Fruit fly (Drosophila melanogaster) whole organism, embryonic: ENCODE results near the gene CG10311.

Experiments
- Aef1 ChIP-seq: fragments of 200-800 bp; sonication (Bioruptor generic); IDR thresholded peaks from 3 replicates; pipeline ENCODE4 v1.3.6; 2022; ENCODE audit warnings: missing biosample characterization, missing genetic modification characterization
- BEAF-32 ChIP-seq: fragments of 200-800 bp; sonication (Bioruptor generic); optimal IDR thresholded peaks from 3 replicates; lab custom pipeline; 2017; ENCODE audit warnings: missing biosample characterization, missing genetic modification characterization, mild to moderate bottlenecking, moderate library complexity, missing genetic modification reagents
- Bdp1 ChIP-seq: fragments of 200-800 bp; sonication (Bioruptor generic); optimal IDR thresholded peaks from 3 replicates; lab custom pipeline; 2016; ENCODE audit warnings: missing biosample characterization, missing genetic modification characterization
- Bteb2 ChIP-seq: fragments of 200-800 bp; sonication (Bioruptor generic); optimal IDR thresholded peaks from 2 replicates; lab custom pipeline; 2016; ENCODE audit warnings: missing biosample characterization, missing genetic modification characterization
- CG10366 ChIP-seq: fragments of 200-800 bp; sonication (Bioruptor generic); IDR thresholded peaks from 2 replicates; pipeline ENCODE4 v1.3.6; 2022; ENCODE audit warnings: missing biosample characterization, missing genetic modification characterization
- CG10543 ChIP-seq: fragments of 200-800 bp; sonication (Bioruptor generic); optimal IDR thresholded peaks from 3 replicates; lab custom pipeline; 2017; ENCODE audit warnings: missing biosample characterization, mild to moderate bottlenecking, missing genetic modification characterization, moderate library complexity
- CG14014 ChIP-seq: fragments of 200-800 bp; sonication (Bioruptor generic); IDR thresholded peaks from 2 replicates; pipeline ENCODE4 v1.3.6; 2022; ENCODE audit warnings: missing biosample characterization, missing genetic modification characterization
- CG15696 ChIP-seq: fragments of 200-800 bp; sonication (Bioruptor generic); optimal IDR thresholded peaks from 2 replicates; lab custom pipeline; 2019; ENCODE audit warnings: missing biosample characterization, mild to moderate bottlenecking, missing genetic modification characterization, moderate library complexity
- CG1603 ChIP-seq: fragments of 200-800 bp; sonication (Bioruptor generic); optimal IDR thresholded peaks from 2 replicates; lab custom pipeline; 2019; ENCODE audit warnings: missing biosample characterization, mild to moderate bottlenecking, missing genetic modification characterization, moderate library complexity
- CG17361 ChIP-seq: fragments of 200-800 bp; sonication (Bioruptor generic); IDR thresholded peaks from 3 replicates; pipeline ENCODE4 v1.3.6; 2022; ENCODE audit warnings: missing biosample characterization, missing genetic modification characterization
- CG18764 ChIP-seq: fragments of 200-800 bp; sonication (Bioruptor generic); optimal IDR thresholded peaks from 3 replicates; lab custom pipeline; 2016; ENCODE audit warnings: missing biosample characterization, missing genetic modification characterization
- CG2678 ChIP-seq: fragments of 200-800 bp; sonication (Bioruptor generic); optimal IDR thresholded peaks from 3 replicates; lab custom pipeline; 2019; ENCODE audit warnings: missing biosample characterization, mild to moderate bottlenecking, missing genetic modification characterization, moderate library complexity
- CG30403 ChIP-seq: fragments of 200-800 bp; sonication (Bioruptor generic); optimal IDR thresholded peaks from 3 replicates; lab custom pipeline; 2016; ENCODE audit warnings: missing biosample characterization, missing genetic modification characterization
- CG31388 ChIP-seq: fragments of 200-800 bp; sonication (Bioruptor generic); optimal IDR thresholded peaks from 2 replicates; lab custom pipeline; 2016; ENCODE audit warnings: missing biosample characterization, missing genetic modification characterization
- CG34224 ChIP-seq: fragments of 200-800 bp; sonication (Bioruptor generic); IDR thresholded peaks from 3 replicates; pipeline ENCODE4 v1.3.6; 2022; ENCODE audit warnings: missing biosample characterization, missing genetic modification characterization; ENCODE audit not compliant: partially characterized antibody
- CG7372 ChIP-seq: fragments of 200-800 bp; sonication (Bioruptor generic); IDR thresholded peaks from 2 replicates; pipeline ENCODE4 v1.3.6; 2022; ENCODE audit warnings: missing biosample characterization, missing genetic modification characterization
- CG7556 ChIP-seq: fragments of 200-800 bp; sonication (Bioruptor generic); optimal IDR thresholded peaks from 2 replicates; lab custom pipeline; 2017; ENCODE audit warnings: missing biosample characterization, mild to moderate bottlenecking, missing genetic modification characterization
- CG7928 ChIP-seq: fragments of 200-800 bp; sonication (Bioruptor generic); optimal IDR thresholded peaks from 2 replicates; lab custom pipeline; 2017; ENCODE audit warnings: missing biosample characterization, mild to moderate bottlenecking, missing genetic modification characterization
- CG7963 ChIP-seq: fragments of 200-800 bp; sonication (Bioruptor generic); IDR thresholded peaks from 3 replicates; pipeline ENCODE4 v1.3.6; 2022; ENCODE audit warnings: missing biosample characterization, missing genetic modification characterization; ENCODE audit not compliant: partially characterized antibody
- CG9437 ChIP-seq: fragments of 200-800 bp; sonication (Bioruptor generic); optimal IDR thresholded peaks from 2 replicates; lab custom pipeline; 2018; ENCODE audit warnings: missing biosample characterization, mild to moderate bottlenecking, missing genetic modification characterization
- CHES-1-like ChIP-seq: fragments of 200-800 bp; sonication (Bioruptor generic); optimal IDR thresholded peaks from 2 replicates; lab custom pipeline; 2016; ENCODE audit warnings: missing biosample characterization, missing genetic modification characterization
- Chrac-16 ChIP-seq: fragments of 200-800 bp; sonication (Bioruptor generic); optimal IDR thresholded peaks from 3 replicates; lab custom pipeline; 2016; ENCODE audit warnings: missing biosample characterization, missing genetic modification characterization
- Doc2 ChIP-seq: fragments of 200-800 bp; sonication (Bioruptor generic); IDR thresholded peaks from 2 replicates; pipeline ENCODE4 v1.3.6; 2022; ENCODE audit warnings: missing biosample characterization, missing genetic modification characterization
- Hr39 ChIP-seq: fragments of >200 bp; optimal IDR thresholded peaks from 2 replicates; lab custom pipeline; 2017
- Mrtf ChIP-seq: fragments of 200-800 bp; sonication (Bioruptor generic); IDR thresholded peaks from 3 replicates; pipeline ENCODE4 v1.3.6; 2022; ENCODE audit warnings: missing biosample characterization, missing genetic modification characterization
- NFAT ChIP-seq: fragments of 200-800 bp; sonication (Bioruptor generic); IDR thresholded peaks from 2 replicates; pipeline ENCODE4 v1.3.6; 2022; ENCODE audit warnings: missing biosample characterization, missing genetic modification characterization
- PHDP ChIP-seq: fragments of 200-800 bp; sonication (Bioruptor generic); optimal IDR thresholded peaks from 3 replicates; lab custom pipeline; 2018; ENCODE audit warnings: missing biosample characterization, mild to moderate bottlenecking, missing genetic modification characterization, moderate library complexity
- Sin3A ChIP-seq: fragments of >200 bp; optimal IDR thresholded peaks from 2 replicates; lab custom pipeline; 2018
- Six4 ChIP-seq: fragments of 200-800 bp; sonication (Bioruptor generic); optimal IDR thresholded peaks from 2 replicates; lab custom pipeline; 2016; ENCODE audit warnings: missing biosample characterization, missing genetic modification characterization
- bcd ChIP-seq: fragments of 200-800 bp; sonication (Bioruptor generic); optimal IDR thresholded peaks from 2 replicates; lab custom pipeline; 2017; ENCODE audit warnings: missing biosample characterization, mild to moderate bottlenecking, missing genetic modification characterization
- cas ChIP-seq: fragments of 200-800 bp; sonication (Bioruptor generic); IDR thresholded peaks from 2 replicates; pipeline ENCODE4 v1.3.6; 2022; ENCODE audit warnings: missing biosample characterization, missing genetic modification characterization
- cato ChIP-seq: fragments of 200-800 bp; sonication (Bioruptor generic); optimal IDR thresholded peaks from 2 replicates; lab custom pipeline; 2016; ENCODE audit warnings: missing biosample characterization, missing genetic modification characterization, borderline replicate concordance
- dm ChIP-seq: fragments of 200-800 bp; sonication (Bioruptor generic); optimal IDR thresholded peaks from 3 replicates; lab custom pipeline; 2016; ENCODE audit warnings: missing biosample characterization, missing genetic modification characterization
- en ChIP-seq: fragments of 200-800 bp; sonication (Bioruptor generic); optimal IDR thresholded peaks from 2 replicates; lab custom pipeline; 2016; ENCODE audit warnings: missing biosample characterization, missing genetic modification characterization
- exex ChIP-seq: fragments of 200-800 bp; sonication (Bioruptor generic); optimal IDR thresholded peaks from 4 replicates; lab custom pipeline; 2018; ENCODE audit warnings: missing biosample characterization, mild to moderate bottlenecking, missing genetic modification characterization, moderate library complexity
- gcm ChIP-seq: fragments of 200-800 bp; sonication (Bioruptor generic); optimal IDR thresholded peaks from 2 replicates; lab custom pipeline; 2019; ENCODE audit warnings: missing biosample characterization, mild to moderate bottlenecking, missing genetic modification characterization, moderate library complexity
- grau ChIP-seq: fragments of 200-800 bp; optimal IDR thresholded peaks from 3 replicates; lab custom pipeline; 2019; ENCODE audit warnings: missing biosample characterization, mild to moderate bottlenecking, missing genetic modification characterization, moderate library complexity
- gro ChIP-seq: fragments of 200-800 bp; sonication (Bioruptor generic); optimal IDR thresholded peaks from 2 replicates; lab custom pipeline; 2016; ENCODE audit warnings: missing biosample characterization, missing genetic modification characterization
- ham ChIP-seq: fragments of 200-800 bp; sonication (Bioruptor generic); IDR thresholded peaks from 2 replicates; pipeline ENCODE4 v1.3.6; 2022; ENCODE audit warnings: missing biosample characterization, missing genetic modification characterization
- jing ChIP-seq: fragments of 200-800 bp; sonication (Bioruptor generic); optimal IDR thresholded peaks from 2 replicates; lab custom pipeline; 2018; ENCODE audit warnings: missing biosample characterization, mild to moderate bottlenecking, missing genetic modification characterization
- kay ChIP-seq: fragments of 200-800 bp; sonication (Bioruptor generic); optimal IDR thresholded peaks from 2 replicates; lab custom pipeline; 2016; ENCODE audit warnings: missing biosample characterization, missing genetic modification characterization
- klu ChIP-seq: fragments of 200-800 bp; sonication (Bioruptor generic); IDR thresholded peaks from 2 replicates; pipeline ENCODE4 v1.3.6; 2022; ENCODE audit warnings: missing biosample characterization, missing genetic modification characterization
- nerfin-2 ChIP-seq: fragments of 200-800 bp; sonication (Bioruptor generic); IDR thresholded peaks from 2 replicates; pipeline ENCODE4 v1.3.6; 2022; ENCODE audit warnings: missing biosample characterization, missing genetic modification characterization; ENCODE audit not compliant: partially characterized antibody
- pfk ChIP-seq: fragments of 200-800 bp; sonication (Bioruptor generic); optimal IDR thresholded peaks from 2 replicates; lab custom pipeline; 2018; ENCODE audit warnings: missing biosample characterization, mild to moderate bottlenecking, missing genetic modification characterization, moderate library complexity
- pum ChIP-seq: fragments of 200-800 bp; sonication (Bioruptor generic); optimal IDR thresholded peaks from 2 replicates; lab custom pipeline; 2016; ENCODE audit warnings: missing biosample characterization, missing genetic modification characterization
- pzg ChIP-seq: fragments of 200-800 bp; sonication (Bioruptor generic); optimal IDR thresholded peaks from 3 replicates; lab custom pipeline; 2018; ENCODE audit warnings: missing biosample characterization, mild to moderate bottlenecking, missing genetic modification characterization, moderate library complexity
- ranshi ChIP-seq: fragments of 200-800 bp; sonication (Bioruptor generic); IDR thresholded peaks from 2 replicates; pipeline ENCODE4 v1.3.6; 2022; ENCODE audit warnings: missing biosample characterization, missing genetic modification characterization
- seq ChIP-seq: fragments of 200-800 bp; sonication (Bioruptor generic); IDR thresholded peaks from 2 replicates; pipeline ENCODE4 v1.3.6; 2022; ENCODE audit warnings: missing biosample characterization, missing genetic modification characterization
- shn ChIP-seq: fragments of 200-800 bp; sonication (Bioruptor generic); optimal IDR thresholded peaks from 3 replicates; lab custom pipeline; 2016; ENCODE audit warnings: missing biosample characterization, missing genetic modification characterization
- slp2 ChIP-seq: fragments of 200-800 bp; sonication (Bioruptor generic); optimal IDR thresholded peaks from 2 replicates; lab custom pipeline; 2016; ENCODE audit warnings: missing biosample characterization, missing genetic modification characterization
- wor ChIP-seq: fragments of 200-800 bp; sonication (Bioruptor generic); IDR thresholded peaks from 2 replicates; pipeline ENCODE4 v1.3.6; 2022; ENCODE audit warnings: missing biosample characterization, missing genetic modification characterization

Gene CG10311

DNA sequence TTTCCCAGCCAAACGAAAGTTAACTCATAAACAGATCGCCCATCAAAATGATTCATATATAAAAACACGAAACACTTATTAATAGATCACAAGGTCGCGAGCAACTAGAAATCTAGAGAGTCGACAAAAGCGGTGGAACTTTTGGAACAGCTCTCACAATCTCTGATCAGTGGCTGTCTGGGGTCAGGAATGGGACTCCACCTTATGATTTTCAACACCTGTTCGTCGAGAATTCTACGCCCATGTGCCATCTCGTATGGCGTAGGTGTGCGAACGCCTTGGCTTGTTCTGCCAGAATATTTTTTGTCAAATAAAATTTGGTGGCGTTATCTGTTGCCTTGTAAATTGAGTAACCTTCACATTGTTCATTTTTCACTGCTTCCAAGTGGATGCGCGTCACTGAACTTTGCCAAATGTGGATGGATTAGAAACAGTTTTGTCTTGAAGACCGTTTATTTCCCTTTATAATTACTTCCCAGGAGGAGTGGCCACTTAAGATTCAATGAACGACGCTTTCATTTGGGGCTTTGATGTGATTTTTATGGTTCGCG, 1.3 kb downstream of the CG10311 start (continued):
- no peak for TF ChIP-seq BEAF-32 (GFP tag; lab: Kevin White, UChicago)
- TF ChIP-seq exex (tag; lab: Kevin White, UChicago): peak; percentile 2
- no peak for TF ChIP-seq bcd
- no peak for TF ChIP-seq Doc2
- no peak; the same call in 2 of the 3 replicates for TF ChIP-seq Mrtf (GFP tag; lab: Robert Waterston, UW)
- no peak for TF ChIP-seq CG1603 (tag; lab: Kevin White, UChicago)
- no peak for TF ChIP-seq jing
- TF ChIP-seq ranshi (GFP tag; lab: Robert Waterston, UW): peak; percentile 40; the same call in 1 of the 2 replicates
- no peak for TF ChIP-seq Bteb2 (GFP tag; lab: Kevin White, UChicago)
- peak; percentile 55; the same call in 1 of the 2 replicates for TF ChIP-seq CG14014 (GFP tag; lab: Robert Waterston, UW)
- no peak for TF ChIP-seq Chrac-16
- TF ChIP-seq CG17361 (GFP tag; lab: Robert Waterston, UW): no peak
- TF ChIP-seq Sin3A (lab: Kevin White, UChicago): no peak
- TF ChIP-seq CG34224 (GFP tag; lab: Robert Waterston, UW): no peak
- no peak for TF ChIP-seq pum (GFP tag; lab: Kevin White, UChicago)
- peak; percentile 69 for TF ChIP-seq gro (GFP tag; lab: Kevin White, UChicago)
- peak; percentile 27 for TF ChIP-seq shn
- TF ChIP-seq nerfin-2: no peak
- TF ChIP-seq CG31388: no peak
- TF ChIP-seq NFAT (GFP tag; lab: Robert Waterston, UW): peak; percentile 89; the same call in 1 of the 2 replicates
- no peak for TF ChIP-seq kay (GFP tag; lab: Kevin White, UChicago)
- no peak for TF ChIP-seq wor
- TF ChIP-seq CG10366 (GFP tag; lab: Robert Waterston, UW): 0 out of 2 replicates have a peak, but pooled peaks have one; percentile 28
- no peak for TF ChIP-seq CG15696 (tag; lab: Kevin White, UChicago)
- no peak for TF ChIP-seq cas
- peak; percentile 10 for TF ChIP-seq CG30403
- TF ChIP-seq grau (tag; lab: Kevin White, UChicago): peak; percentile 29
- TF ChIP-seq CG2678 (tag; lab: Kevin White, UChicago): peak; percentile 59
- TF ChIP-seq CG7556: no peak
- TF ChIP-seq CG9437: no peak
- no peak for TF ChIP-seq Hr39
- 0 out of 2 replicates have a peak, but pooled peaks have one; percentile 13 for TF ChIP-seq seq (GFP tag; lab: Robert Waterston, UW)
- no peak for TF ChIP-seq Bdp1 (GFP tag; lab: Kevin White, UChicago)
- TF ChIP-seq cato (GFP tag; lab: Kevin White, UChicago): no peak
- TF ChIP-seq CG18764 (GFP tag; lab: Kevin White, UChicago): no peak
- no peak for TF ChIP-seq pzg (GFP tag; lab: Kevin White, UChicago)
- TF ChIP-seq Aef1 (GFP tag; lab: Robert Waterston, UW): peak; percentile 42; the same call in 1 of the 3 replicates
- no peak for TF ChIP-seq en (GFP tag; lab: Kevin White, UChicago)
- no peak for TF ChIP-seq Six4 (GFP tag; lab: Kevin White, UChicago)
- TF ChIP-seq gcm (GFP tag; lab: Kevin White, UChicago): no peak
- TF ChIP-seq pfk (GFP tag; lab: Kevin White, UChicago): no peak
- TF ChIP-seq CG10543: peak; percentile 83
- TF ChIP-seq dm (GFP tag; lab: Kevin White, UChicago): no peak
- TF ChIP-seq PHDP (tag; lab: Kevin White, UChicago): peak; percentile 45
- no peak for TF ChIP-seq slp2 (GFP tag; lab: Kevin White, UChicago)
- no peak; the same call in 1 of the 2 replicates for TF ChIP-seq CG7372 (GFP tag; lab: Robert Waterston, UW)
- peak; percentile 44 for TF ChIP-seq CHES-1-like (GFP tag; lab: Kevin White, UChicago)
- TF ChIP-seq klu (GFP tag; lab: Robert Waterston, UW): 0 out of 2 replicates have a peak, but pooled peaks have one; percentile 41
- no peak for TF ChIP-seq CG7963 (GFP tag; lab: Robert Waterston, UW)
- TF ChIP-seq CG7928 (GFP tag; lab: Kevin White, UChicago): no peak
- no peak for TF ChIP-seq ham
